Fruit fly (Drosophila melanogaster) whole organism, embryonic: ENCODE data around the gene CG14329.

Experiments
- Abd-B ChIP-seq: fragments of 200-800 bp; sonication (Bioruptor generic); optimal IDR thresholded peaks from 2 replicates; lab custom pipeline; 2018; ENCODE audit warnings: missing biosample characterization, mild to moderate bottlenecking, missing genetic modification characterization, moderate library complexity
- Aef1 ChIP-seq: fragments of 200-800 bp; sonication (Bioruptor generic); IDR thresholded peaks from 3 replicates; pipeline ENCODE4 v1.3.6; 2022; ENCODE audit warnings: missing biosample characterization, missing genetic modification characterization
- Atf-2 ChIP-seq: fragments of 200-800 bp; sonication (Bioruptor generic); optimal IDR thresholded peaks from 2 replicates; lab custom pipeline; 2016; ENCODE audit warnings: missing biosample characterization, missing genetic modification characterization
- Bgb ChIP-seq: fragments of 200-800 bp; sonication (Bioruptor generic); IDR thresholded peaks from 2 replicates; pipeline ENCODE4 v1.3.6; 2022; ENCODE audit warnings: missing biosample characterization, missing genetic modification characterization; ENCODE audit not compliant: partially characterized antibody
- CG12104 ChIP-seq: fragments of 200-800 bp; sonication (Bioruptor generic); optimal IDR thresholded peaks from 3 replicates; lab custom pipeline; 2016; ENCODE audit warnings: missing biosample characterization, missing genetic modification characterization
- CG1233 ChIP-seq: fragments of 200-800 bp; sonication (Bioruptor generic); optimal IDR thresholded peaks from 4 replicates; lab custom pipeline; 2018; ENCODE audit warnings: missing biosample characterization, mild to moderate bottlenecking, missing genetic modification characterization
- CG12391 ChIP-seq: fragments of 200-800 bp; sonication (Bioruptor generic); optimal IDR thresholded peaks from 3 replicates; lab custom pipeline; 2018; ENCODE audit warnings: missing biosample characterization, mild to moderate bottlenecking, missing genetic modification characterization, moderate library complexity
- CG13287 ChIP-seq: fragments of 200-800 bp; sonication (Bioruptor generic); IDR thresholded peaks from 2 replicates; pipeline ENCODE4 v1.3.6; 2022; ENCODE audit warnings: missing biosample characterization, missing genetic modification characterization; ENCODE audit not compliant: partially characterized antibody
- CG13424 ChIP-seq: fragments of 200-800 bp; sonication (Bioruptor generic); optimal IDR thresholded peaks from 2 replicates; lab custom pipeline; 2019; ENCODE audit warnings: missing biosample characterization, mild to moderate bottlenecking, missing genetic modification characterization, moderate library complexity
- CG15601 ChIP-seq: fragments of 200-800 bp; sonication (Bioruptor generic); optimal IDR thresholded peaks from 3 replicates; lab custom pipeline; 2019; ENCODE audit warnings: missing biosample characterization, mild to moderate bottlenecking, missing genetic modification characterization, moderate library complexity
- CG1832 ChIP-seq: fragments of 200-800 bp; sonication (Bioruptor generic); optimal IDR thresholded peaks from 2 replicates; lab custom pipeline; 2017; ENCODE audit warnings: missing biosample characterization, mild to moderate bottlenecking, missing genetic modification characterization, inconsistent platforms
- CG18476 ChIP-seq: fragments of 200-800 bp; sonication (Bioruptor generic); optimal IDR thresholded peaks from 2 replicates; lab custom pipeline; 2016; ENCODE audit warnings: missing biosample characterization, mild to moderate bottlenecking, missing genetic modification characterization
- CG2875 ChIP-seq: fragments of 200-800 bp; sonication (Bioruptor generic); optimal IDR thresholded peaks from 2 replicates; lab custom pipeline; 2017; ENCODE audit warnings: missing biosample characterization, mild to moderate bottlenecking, missing genetic modification characterization, missing genetic modification reagents
- CG31388 ChIP-seq: fragments of 200-800 bp; sonication (Bioruptor generic); optimal IDR thresholded peaks from 2 replicates; lab custom pipeline; 2016; ENCODE audit warnings: missing biosample characterization, missing genetic modification characterization
- CG31441 ChIP-seq: fragments of 200-800 bp; sonication (Bioruptor generic); IDR thresholded peaks from 2 replicates; pipeline ENCODE4 v1.3.6; 2022; ENCODE audit warnings: missing biosample characterization, missing genetic modification characterization
- CG4424 ChIP-seq: fragments of 200-800 bp; sonication (Bioruptor generic); optimal IDR thresholded peaks from 3 replicates; lab custom pipeline; 2016; ENCODE audit warnings: missing biosample characterization, missing genetic modification characterization
- CG4730 ChIP-seq: fragments of 200-800 bp; sonication (Bioruptor generic); IDR thresholded peaks from 2 replicates; pipeline ENCODE4 v1.3.6; 2022; ENCODE audit warnings: missing biosample characterization, missing genetic modification characterization
- CG7271 ChIP-seq: fragments of 200-800 bp; sonication (Bioruptor generic); optimal IDR thresholded peaks from 2 replicates; lab custom pipeline; 2018; ENCODE audit warnings: missing biosample characterization, mild to moderate bottlenecking, missing genetic modification characterization, moderate library complexity
- CG8359 ChIP-seq: fragments of 200-800 bp; sonication (Bioruptor generic); optimal IDR thresholded peaks from 2 replicates; lab custom pipeline; 2017; ENCODE audit warnings: missing biosample characterization, mild to moderate bottlenecking, missing genetic modification characterization, borderline replicate concordance
- Doc3 ChIP-seq: fragments of 200-800 bp; sonication (Bioruptor generic); IDR thresholded peaks from 3 replicates; pipeline ENCODE4 v1.3.6; 2022; ENCODE audit warnings: missing biosample characterization, missing genetic modification characterization; ENCODE audit not compliant: partially characterized antibody
- Hr39 ChIP-seq: fragments of >200 bp; optimal IDR thresholded peaks from 2 replicates; lab custom pipeline; 2017
- Lim3 ChIP-seq: fragments of 200-800 bp; sonication (Bioruptor generic); IDR thresholded peaks from 2 replicates; pipeline ENCODE4 v1.3.6; 2022; ENCODE audit warnings: missing biosample characterization, missing genetic modification characterization
- NFAT ChIP-seq: fragments of 200-800 bp; sonication (Bioruptor generic); IDR thresholded peaks from 2 replicates; pipeline ENCODE4 v1.3.6; 2022; ENCODE audit warnings: missing biosample characterization, missing genetic modification characterization
- Ptx1 ChIP-seq: fragments of 200-800 bp; sonication (Bioruptor generic); IDR thresholded peaks from 2 replicates; pipeline ENCODE4 v1.3.6; 2022; ENCODE audit warnings: missing biosample characterization, missing genetic modification characterization
- Sox102F ChIP-seq: fragments of 200-800 bp; sonication (Bioruptor generic); optimal IDR thresholded peaks from 2 replicates; lab custom pipeline; 2018; ENCODE audit warnings: missing biosample characterization, mild to moderate bottlenecking, missing genetic modification characterization, moderate library complexity
- Taf1 ChIP-seq: fragments of 200-800 bp; sonication (Bioruptor generic); IDR thresholded peaks from 2 replicates; pipeline ENCODE4 v1.3.6; 2022; ENCODE audit warnings: missing biosample characterization, missing genetic modification characterization
- abd-A ChIP-seq: fragments of 200-800 bp; sonication (Bioruptor generic); optimal IDR thresholded peaks from 3 replicates; lab custom pipeline; 2019; ENCODE audit warnings: missing biosample characterization, mild to moderate bottlenecking, missing genetic modification characterization, moderate library complexity
- bab2 ChIP-seq: fragments of 200-800 bp; sonication (Bioruptor generic); optimal IDR thresholded peaks from 2 replicates; lab custom pipeline; 2016; ENCODE audit warnings: missing biosample characterization, missing genetic modification characterization
- en ChIP-seq: fragments of 200-800 bp; sonication (Bioruptor generic); optimal IDR thresholded peaks from 2 replicates; lab custom pipeline; 2016; ENCODE audit warnings: missing biosample characterization, missing genetic modification characterization
- grau ChIP-seq: fragments of 200-800 bp; optimal IDR thresholded peaks from 3 replicates; lab custom pipeline; 2019; ENCODE audit warnings: missing biosample characterization, mild to moderate bottlenecking, missing genetic modification characterization, moderate library complexity
- inv ChIP-seq: fragments of 200-800 bp; sonication (Bioruptor generic); IDR thresholded peaks from 2 replicates; pipeline ENCODE4 v1.3.6; 2022; ENCODE audit warnings: missing biosample characterization, missing genetic modification characterization; ENCODE audit not compliant: partially characterized antibody
- kay ChIP-seq: fragments of 200-800 bp; sonication (Bioruptor generic); optimal IDR thresholded peaks from 2 replicates; lab custom pipeline; 2016; ENCODE audit warnings: missing biosample characterization, missing genetic modification characterization
- klu ChIP-seq: fragments of 200-800 bp; sonication (Bioruptor generic); IDR thresholded peaks from 2 replicates; pipeline ENCODE4 v1.3.6; 2022; ENCODE audit warnings: missing biosample characterization, missing genetic modification characterization
- maf-S ChIP-seq: fragments of 200-800 bp; sonication (Bioruptor generic); optimal IDR thresholded peaks from 2 replicates; lab custom pipeline; 2016; ENCODE audit warnings: missing biosample characterization, missing genetic modification characterization
- oc ChIP-seq: fragments of 200-800 bp; sonication (Bioruptor generic); optimal IDR thresholded peaks from 2 replicates; lab custom pipeline; 2018; ENCODE audit warnings: missing biosample characterization, mild to moderate bottlenecking, missing genetic modification characterization, moderate library complexity
- org-1 ChIP-seq: fragments of 200-800 bp; sonication (Bioruptor generic); optimal IDR thresholded peaks from 2 replicates; lab custom pipeline; 2017; ENCODE audit warnings: missing biosample characterization, missing genetic modification characterization
- otp ChIP-seq: fragments of 200-800 bp; sonication (Bioruptor generic); IDR thresholded peaks from 3 replicates; pipeline ENCODE4, ENCODE4 v1.3.6; 2022; ENCODE audit warnings: missing biosample characterization, missing genetic modification characterization
- pho ChIP-seq: fragments of 200-800 bp; sonication (Bioruptor generic); optimal IDR thresholded peaks from 2 replicates; lab custom pipeline; 2016; ENCODE audit warnings: missing biosample characterization, missing genetic modification characterization
- phol ChIP-seq: fragments of 200-800 bp; sonication (Bioruptor generic); optimal IDR thresholded peaks from 3 replicates; lab custom pipeline; 2018; ENCODE audit warnings: missing biosample characterization, mild to moderate bottlenecking, missing genetic modification characterization, moderate library complexity
- salm ChIP-seq: fragments of 200-800 bp; sonication (Bioruptor generic); optimal IDR thresholded peaks from 2 replicates; lab custom pipeline; 2018; ENCODE audit warnings: missing biosample characterization, mild to moderate bottlenecking, missing genetic modification characterization
- sc ChIP-seq, 3 experiments: fragments of >200 bp in 2 of 3; fragments of 200-800 bp in 1 of 3; sonication (Bioruptor generic) in 1 of 3; optimal IDR thresholded peaks; 2 replicates in 2 of 3; 3 replicates in 1 of 3; lab custom pipeline; 2017; ENCODE audit warnings: mild to moderate bottlenecking in 1 of 3, missing biosample characterization in 1 of 3, missing genetic modification characterization in 1 of 3, missing genetic modification reagents in 1 of 3
- scrt ChIP-seq: fragments of 200-800 bp; sonication (Bioruptor generic); optimal IDR thresholded peaks from 2 replicates; lab custom pipeline; 2018; ENCODE audit warnings: missing biosample characterization, mild to moderate bottlenecking, missing genetic modification characterization, moderate library complexity
- sna ChIP-seq: fragments of 200-800 bp; sonication (Bioruptor generic); IDR thresholded peaks from 2 replicates; pipeline ENCODE4 v1.3.6; 2022; ENCODE audit warnings: missing biosample characterization, missing genetic modification characterization; ENCODE audit not compliant: partially characterized antibody
- tgo ChIP-seq: fragments of 200-800 bp; sonication (Bioruptor generic); IDR thresholded peaks from 3 replicates; pipeline ENCODE4 v1.3.6; 2022; ENCODE audit warnings: missing biosample characterization, missing genetic modification characterization
- unc-4 ChIP-seq: fragments of 200-800 bp; sonication (Bioruptor generic); IDR thresholded peaks from 2 replicates; pipeline ENCODE4 v1.3.6; 2022; ENCODE audit warnings: missing biosample characterization, missing genetic modification characterization; ENCODE audit not compliant: partially characterized antibody
- vnd ChIP-seq: fragments of 200-800 bp; sonication (Bioruptor generic); IDR thresholded peaks from 3 replicates; pipeline ENCODE4 v1.3.6; 2022; ENCODE audit warnings: missing biosample characterization, missing genetic modification characterization; ENCODE audit not compliant: partially characterized antibody
- wor ChIP-seq: fragments of 200-800 bp; sonication (Bioruptor generic); IDR thresholded peaks from 2 replicates; pipeline ENCODE4 v1.3.6; 2022; ENCODE audit warnings: missing biosample characterization, missing genetic modification characterization
- zfh1 ChIP-seq: fragments of 200-800 bp; sonication (Bioruptor generic); IDR thresholded peaks from 3 replicates; pipeline ENCODE4 v1.3.6; 2022; ENCODE audit warnings: missing biosample characterization, missing genetic modification characterization

The CG14329 gene

dm6 chr3R:17617121-17617975 lies 8.2 kb downstream of the CG14329 start (continued):
- no peak for TF ChIP-seq oc (tag; lab: Kevin White, UChicago)
- TF ChIP-seq CG31441 (GFP tag; lab: Robert Waterston, UW), result no peak
- peak; percentile 32 for TF ChIP-seq bab2 (GFP tag; lab: Kevin White, UChicago)
- TF ChIP-seq CG12391 (tag; lab: Kevin White, UChicago), result no peak
- no peak for TF ChIP-seq Atf-2
- no peak for TF ChIP-seq Aef1 (GFP tag; lab: Robert Waterston, UW)
- TF ChIP-seq CG8359 (GFP tag; lab: Kevin White, UChicago), result no peak
- peak; percentile 33; the same call in 1 of the 2 replicates for TF ChIP-seq Ptx1
- TF ChIP-seq zfh1 (GFP tag; lab: Robert Waterston, UW), result peak; percentile 63; the same call in 1 of the 3 replicates
- TF ChIP-seq abd-A (tag; lab: Kevin White, UChicago), result peak; percentile 66
- no peak for TF ChIP-seq klu (GFP tag; lab: Robert Waterston, UW)
- TF ChIP-seq CG12104 (GFP tag; lab: Kevin White, UChicago), result no peak
- TF ChIP-seq Abd-B (GFP tag; lab: Kevin White, UChicago), result peak; percentile 68
- no peak for TF ChIP-seq Lim3 (GFP tag; lab: Robert Waterston, UW)
- no peak for TF ChIP-seq inv (GFP tag; lab: Robert Waterston, UW)
- no peak for TF ChIP-seq phol (tag; lab: Kevin White, UChicago)
- no peak for TF ChIP-seq CG31388
- TF ChIP-seq otp (GFP tag; lab: Robert Waterston, UW), result no peak
- TF ChIP-seq sna, result no peak
- TF ChIP-seq CG13424 (tag; lab: Kevin White, UChicago), result no peak
- TF ChIP-seq CG7271 (tag; lab: Kevin White, UChicago), result no peak
- no peak for TF ChIP-seq en
- no peak for TF ChIP-seq CG15601 (tag; lab: Kevin White, UChicago)
- peak; percentile 28 for TF ChIP-seq kay (GFP tag; lab: Kevin White, UChicago)
- no peak for TF ChIP-seq salm (tag; lab: Kevin White, UChicago)
- TF ChIP-seq CG4730 (GFP tag; lab: Robert Waterston, UW), result no peak
- TF ChIP-seq unc-4 (GFP tag; lab: Robert Waterston, UW), result peak; percentile 47; the same call in 1 of the 2 replicates
- no peak for TF ChIP-seq CG2875 (GFP tag; lab: Kevin White, UChicago)
- TF ChIP-seq Bgb (GFP tag; lab: Robert Waterston, UW), result peak; percentile 51
- no peak for TF ChIP-seq wor (GFP tag; lab: Robert Waterston, UW)
- 0 out of 3 replicates have a peak, but pooled peaks have one; percentile 21 for TF ChIP-seq Doc3 (GFP tag; lab: Robert Waterston, UW)
- TF ChIP-seq pho (GFP tag; lab: Kevin White, UChicago), result peak; percentile 12
- no peak for TF ChIP-seq CG1233 (GFP tag; lab: Kevin White, UChicago)
- no peak for TF ChIP-seq org-1 (GFP tag; lab: Kevin White, UChicago)
- no peak for TF ChIP-seq CG1832 (GFP tag; lab: Kevin White, UChicago)
- no peak for TF ChIP-seq CG18476 (GFP tag; lab: Kevin White, UChicago)
- peak; percentile 14 for TF ChIP-seq scrt (GFP tag; lab: Kevin White, UChicago)
- TF ChIP-seq Sox102F, result no peak
- TF ChIP-seq vnd, result no peak
- no peak for TF ChIP-seq CG13287 (GFP tag; lab: Robert Waterston, UW)
- no peak for TF ChIP-seq CG4424
- peak; percentile 1 for TF ChIP-seq maf-S (GFP tag; lab: Kevin White, UChicago)
- TF ChIP-seq grau (tag; lab: Kevin White, UChicago), result peak; percentile 20
- no peak for TF ChIP-seq Hr39
- no peak for TF ChIP-seq tgo
- TF ChIP-seq NFAT, result peak; percentile 49; the same call in 1 of the 2 replicates
- no peak for TF ChIP-seq Taf1
- no peak for TF ChIP-seq sc (optimal IDR thresholded peaks at IDR 0.05; lab: Kevin White, UChicago)
- no peak for TF ChIP-seq sc (GFP tag; optimal IDR thresholded peaks at IDR 0.05; lab: Kevin White, UChicago)
